Worm (Caenorhabditis elegans): Measurements from ENCODE around the gene tric-1B.2.

DNA sequence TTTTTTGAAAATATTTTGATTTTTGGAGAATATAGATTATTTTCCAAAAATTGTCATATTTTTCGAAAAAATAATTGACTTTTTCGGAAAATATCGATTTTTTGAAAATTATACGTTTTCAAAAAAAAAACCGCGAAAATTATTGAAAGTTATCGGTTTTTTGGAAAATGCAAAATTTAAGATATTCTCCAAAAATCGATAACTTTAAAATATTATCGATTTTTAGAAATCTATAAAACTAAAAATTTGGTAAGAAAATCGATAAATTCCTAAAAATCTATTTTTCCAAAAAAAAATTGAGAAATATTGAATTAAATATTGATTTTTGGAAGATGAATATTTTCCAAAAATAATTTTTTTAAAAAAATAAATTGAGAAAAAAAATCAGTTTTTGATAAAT lies 22.1 kb downstream of the tric-1B.2 start:
- no peak for TF ChIP-seq ama-1 (optimal IDR thresholded peaks at IDR 0.05)
- TF ChIP-seq elt-3 (tag; optimal IDR thresholded peaks at IDR 0.05), result no peak
- TF ChIP-seq nhr-11 (tag; optimal IDR thresholded peaks at IDR 0.05), result no peak
- no peak for TF ChIP-seq alr-1 (tag; optimal IDR thresholded peaks at IDR 0.05)
- TF ChIP-seq ztf-4 (tag; optimal IDR thresholded peaks at IDR 0.05), result no peak
- TF ChIP-seq egl-27 (tag; optimal IDR thresholded peaks at IDR 0.05), result no peak
- no peak for TF ChIP-seq unc-62 (GFP tag; optimal IDR thresholded peaks at IDR 0.05)
